Worm (Caenorhabditis elegans) whole organism, early embryonic: ENCODE measurements around the gene wht-7.

Source experiments
- F13C5.2 ChIP-seq: sonication (generic microtip); optimal IDR thresholded peaks from 2 replicates; lab custom pipeline; 2017; ENCODE audit warnings: mild to moderate bottlenecking, missing genetic modification characterization, inconsistent platforms, missing compliant biosample characterization
- ama-1 ChIP-seq: fragments of 150-350 bp; optimal IDR thresholded peaks from 2 replicates; lab custom pipeline; 2014
- hmg-4 ChIP-seq: fragments of 200-800 bp; sonication (Bioruptor generic); optimal IDR thresholded peaks from 2 replicates; lab custom pipeline; 2018; ENCODE audit warnings: mild to moderate bottlenecking, missing genetic modification characterization, missing compliant biosample characterization

DNA sequence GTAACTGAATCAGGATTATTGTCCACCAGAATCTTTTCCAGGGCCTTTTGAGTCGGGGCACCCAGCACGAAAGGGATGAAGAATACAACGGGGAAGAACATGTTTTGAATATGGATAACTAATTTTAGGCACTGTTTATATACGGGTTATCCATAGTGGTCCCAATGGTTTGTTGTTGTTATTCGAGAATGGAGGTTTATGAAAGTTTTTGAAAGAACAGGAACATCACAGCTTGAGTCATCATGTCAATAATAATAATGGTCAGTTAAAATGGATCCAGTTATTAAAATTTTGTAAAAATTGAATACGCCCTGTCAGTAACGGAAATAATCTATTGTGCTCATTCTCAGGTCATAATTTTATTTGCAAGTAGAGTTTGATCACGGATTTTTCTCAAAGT is 33.7 kb upstream of the wht-7 start, which contains the start of gene nas-28:
- no peak for TF ChIP-seq F13C5.2 (tag; lab: Kevin White, UChicago)
- TF ChIP-seq hmg-4 (GFP tag; lab: Kevin White, UChicago) = no peak
- TF ChIP-seq ama-1 (lab: Kevin White, UChicago) = no peak
